Worm (Caenorhabditis elegans) whole organism, mixed stage, embryonic: Measurements from ENCODE around the gene tsp-11.

Experiments
- M03D4.4 ChIP-seq: sonication (generic microtip); optimal IDR thresholded peaks from 2 replicates; lab custom pipeline; 2017; ENCODE audit warnings: mild to moderate bottlenecking, missing genetic modification characterization, missing compliant biosample characterization
- bed-3 ChIP-seq: fragments of 200-800 bp; sonication (Bioruptor generic); optimal IDR thresholded peaks from 3 replicates; lab custom pipeline; 2018; ENCODE audit warnings: mild to moderate bottlenecking, missing genetic modification characterization, moderate library complexity, missing compliant biosample characterization
- blmp-1 ChIP-seq: fragments of 150-350 bp; optimal IDR thresholded peaks from 2 replicates; lab custom pipeline; 2014; ENCODE audit warnings: missing biosample characterization, missing genetic modification characterization
- ceh-39 ChIP-seq: fragments of 150-350 bp; optimal IDR thresholded peaks from 2 replicates; lab custom pipeline; 2014; ENCODE audit warnings: missing biosample characterization, missing genetic modification characterization
- ceh-43 ChIP-seq: fragments of 200-800 bp; sonication (Bioruptor generic); optimal IDR thresholded peaks from 2 replicates; lab custom pipeline; 2018; ENCODE audit warnings: mild to moderate bottlenecking, missing genetic modification characterization, moderate library complexity, missing compliant biosample characterization
- ceh-83 ChIP-seq: fragments of 200-800 bp; sonication (Bioruptor generic); optimal IDR thresholded peaks from 2 replicates; lab custom pipeline; 2018; ENCODE audit warnings: mild to moderate bottlenecking, missing genetic modification characterization, missing compliant biosample characterization
- ces-1 ChIP-seq: fragments of 150-350 bp; optimal IDR thresholded peaks from 2 replicates; lab custom pipeline; 2014; ENCODE audit warnings: missing biosample characterization, missing genetic modification reagents, missing genetic modification characterization
- cnd-1 ChIP-seq: fragments of 200-800 bp; sonication (Bioruptor generic); optimal IDR thresholded peaks from 2 replicates; lab custom pipeline; 2018; ENCODE audit warnings: mild to moderate bottlenecking, missing genetic modification characterization, missing compliant biosample characterization
- drap-1 ChIP-seq: fragments of 200-800 bp; sonication (Bioruptor generic); optimal IDR thresholded peaks from 3 replicates; lab custom pipeline; 2018; ENCODE audit warnings: mild to moderate bottlenecking, missing genetic modification characterization, missing compliant biosample characterization
- elt-3 ChIP-seq: fragments of 150-350 bp; optimal IDR thresholded peaks from 2 replicates; lab custom pipeline; 2014; ENCODE audit warnings: missing biosample characterization, missing genetic modification characterization
- ham-2 ChIP-seq: fragments of 200-800 bp; sonication (Bioruptor generic); optimal IDR thresholded peaks from 2 replicates; lab custom pipeline; 2018; ENCODE audit warnings: mild to moderate bottlenecking, missing genetic modification characterization, missing compliant biosample characterization
- hlh-1 ChIP-seq: fragments of 150-350 bp; optimal IDR thresholded peaks from 2 replicates; lab custom pipeline; 2014; ENCODE audit warnings: missing biosample characterization, missing genetic modification reagents, missing genetic modification characterization
- lin-13 ChIP-seq: fragments of 150-350 bp; optimal IDR thresholded peaks from 2 replicates; lab custom pipeline; 2014; ENCODE audit warnings: missing biosample characterization, missing genetic modification characterization
- lin-32 ChIP-seq: fragments of 200-800 bp; sonication (Bioruptor generic); optimal IDR thresholded peaks from 2 replicates; lab custom pipeline; 2018; ENCODE audit warnings: mild to moderate bottlenecking, missing genetic modification characterization, missing compliant biosample characterization
- lsy-2 ChIP-seq: fragments of 150-350 bp; optimal IDR thresholded peaks from 2 replicates; lab custom pipeline; 2014; ENCODE audit warnings: missing biosample characterization, missing genetic modification characterization
- mab-5 ChIP-seq: fragments of 150-350 bp; optimal IDR thresholded peaks from 2 replicates; lab custom pipeline; 2014; ENCODE audit warnings: missing biosample characterization, missing genetic modification characterization
- mep-1 ChIP-seq: fragments of 150-350 bp; optimal IDR thresholded peaks from 2 replicates; lab custom pipeline; 2017; ENCODE audit warnings: missing biosample characterization, missing genetic modification reagents, missing genetic modification characterization, inconsistent platforms
- mls-2 ChIP-seq: sonication (generic microtip); optimal IDR thresholded peaks from 2 replicates; lab custom pipeline; 2016; ENCODE audit warnings: mild to moderate bottlenecking, missing genetic modification characterization, moderate library complexity, missing compliant biosample characterization
- nhr-2 ChIP-seq: fragments of 150-350 bp; optimal IDR thresholded peaks from 2 replicates; lab custom pipeline; 2014; ENCODE audit warnings: missing biosample characterization, missing genetic modification characterization
- nhr-237 ChIP-seq: fragments of 150-350 bp; optimal IDR thresholded peaks from 2 replicates; lab custom pipeline; 2014; ENCODE audit warnings: missing biosample characterization, missing genetic modification characterization
- nhr-28 ChIP-seq: fragments of 150-350 bp; optimal IDR thresholded peaks from 2 replicates; lab custom pipeline; 2014; ENCODE audit warnings: missing biosample characterization, missing genetic modification characterization
- nhr-76 ChIP-seq: sonication (generic microtip); optimal IDR thresholded peaks from 2 replicates; lab custom pipeline; 2017; ENCODE audit warnings: missing biosample characterization, missing genetic modification characterization
- pha-4 ChIP-seq: fragments of 150-350 bp; optimal IDR thresholded peaks from 2 replicates; lab custom pipeline; 2018; ENCODE audit warnings: missing biosample characterization, missing genetic modification reagents, missing genetic modification characterization
- sptf-1 ChIP-seq: sonication (generic microtip); optimal IDR thresholded peaks from 2 replicates; lab custom pipeline; 2017; ENCODE audit warnings: mild to moderate bottlenecking, missing genetic modification characterization, moderate library complexity, missing compliant biosample characterization
- tbx-8 ChIP-seq: fragments of 200-800 bp; sonication (Bioruptor generic); optimal IDR thresholded peaks from 2 replicates; lab custom pipeline; 2018; ENCODE audit warnings: mild to moderate bottlenecking, missing genetic modification characterization, moderate library complexity, missing compliant biosample characterization
- unc-120 ChIP-seq: sonication (generic microtip); optimal IDR thresholded peaks from 2 replicates; lab custom pipeline; 2017; ENCODE audit warnings: missing genetic modification characterization, missing compliant biosample characterization; ENCODE audit not compliant: poor library complexity, severe bottlenecking
- unc-39 ChIP-seq: fragments of 150-350 bp; optimal IDR thresholded peaks from 2 replicates; lab custom pipeline; 2014; ENCODE audit warnings: missing biosample characterization, missing genetic modification characterization
- unc-62 ChIP-seq: fragments of 150-350 bp; optimal IDR thresholded peaks from 2 replicates; lab custom pipeline; 2014; ENCODE audit warnings: missing biosample characterization, missing genetic modification reagents, missing genetic modification characterization
- zip-8 ChIP-seq: fragments of 150-350 bp; optimal IDR thresholded peaks from 2 replicates; lab custom pipeline; 2014; ENCODE audit warnings: missing biosample characterization, missing genetic modification characterization
- ztf-11 ChIP-seq: fragments of 150-350 bp; optimal IDR thresholded peaks from 2 replicates; lab custom pipeline; 2014; ENCODE audit warnings: missing biosample characterization, missing genetic modification characterization

Gene tsp-11

DNA sequence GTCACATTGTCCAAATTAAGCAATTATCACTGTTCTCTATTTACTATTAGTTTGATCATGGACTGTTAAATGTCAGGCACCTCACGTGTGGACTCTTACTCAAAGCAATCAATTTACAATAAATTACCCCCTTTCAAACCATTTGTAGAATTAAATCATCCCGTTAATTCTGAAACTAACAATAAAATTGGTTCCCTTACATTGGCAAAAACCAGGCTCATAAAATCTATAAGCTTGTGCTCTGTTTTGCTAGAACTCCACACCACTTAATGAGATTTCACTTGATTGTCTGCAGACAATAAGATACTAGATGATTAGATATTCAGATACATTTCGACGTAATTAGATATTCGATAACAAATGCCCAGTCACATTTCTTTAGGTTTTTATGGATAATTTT, 7.1 kb downstream of the tsp-11 start:
- TF ChIP-seq cnd-1 (tag; lab: Kevin White, UChicago) (no peak), ceh-83 (no peak)

DNA sequence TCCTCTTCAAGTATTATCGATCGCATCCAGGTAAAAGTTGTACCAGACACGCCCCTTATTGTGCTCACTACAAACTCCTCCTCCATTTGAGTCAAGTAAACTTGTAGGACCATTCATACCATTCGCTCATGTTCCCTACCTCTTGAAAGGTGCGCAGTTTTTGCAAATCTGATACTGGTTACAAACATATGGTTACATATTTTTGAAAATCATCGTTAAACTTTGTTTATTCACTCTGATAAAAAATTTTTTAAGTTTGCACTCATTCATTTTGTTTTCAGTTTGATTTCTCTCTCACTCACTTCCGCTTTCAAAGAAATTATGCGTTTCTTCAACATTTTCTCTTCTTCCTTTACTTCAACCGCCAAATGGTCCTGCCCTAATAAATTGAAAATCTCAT, 8.3 kb downstream of the tsp-11 start, which contains the start of gene B0563.1:
B0563.1 (plus strand) TSS at position 301 of the 400 bp plus-strand sequence.
- TF ChIP-seq tbx-8 (GFP tag; lab: Kevin White, UChicago) (no peak), mep-1 (tag; lab: Kevin White, UChicago) (no peak), ztf-11 (no peak), nhr-76 (tag; lab: Kevin White, UChicago) (no peak), lin-13 (tag; lab: Kevin White, UChicago) (no peak)

DNA sequence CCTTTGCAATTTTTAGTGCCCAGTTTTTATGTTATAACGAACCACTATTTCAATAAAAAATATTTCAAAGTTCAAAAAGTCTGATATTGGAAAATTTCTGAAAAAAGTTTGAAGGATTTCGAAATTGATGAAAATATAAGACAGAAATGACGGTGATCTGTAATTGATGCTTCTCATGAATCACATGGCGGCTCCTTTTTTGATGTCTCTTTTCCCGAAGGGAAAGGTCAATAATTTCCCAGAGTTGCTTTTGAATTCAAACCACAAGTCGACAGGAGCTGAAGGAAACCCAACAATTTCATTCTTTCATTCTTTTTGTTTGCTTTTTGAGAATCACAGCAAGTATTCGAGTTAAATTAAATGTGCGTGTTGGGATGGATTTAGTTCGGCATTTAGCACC, 9.3 kb downstream of the tsp-11 start, which contains the start of gene B0563.18:
B0563.18 (plus strand) TSS at position 301 of the 400 bp plus-strand sequence.
- TF ChIP-seq mls-2 (tag; lab: Kevin White, UChicago) (no peak), unc-39 (tag; lab: Kevin White, UChicago) (no peak), bed-3 (GFP tag; lab: Kevin White, UChicago) (no peak), hlh-1 (tag; lab: Kevin White, UChicago) (no peak), ces-1 (GFP tag; lab: Kevin White, UChicago) (no peak), sptf-1 (tag; lab: Kevin White, UChicago) (no peak), nhr-28 (tag; lab: Kevin White, UChicago) (no peak), cnd-1 (tag; lab: Kevin White, UChicago) (no peak), lin-13 (tag; lab: Kevin White, UChicago) (no peak), M03D4.4 (tag; lab: Kevin White, UChicago) (no peak), zip-8 (tag; lab: Kevin White, UChicago) (no peak), lsy-2 (tag; lab: Kevin White, UChicago) (no peak), ceh-43 (GFP tag; lab: Kevin White, UChicago) (no peak), drap-1 (GFP tag; lab: Kevin White, UChicago) (no peak), nhr-2 (tag; lab: Kevin White, UChicago) (no peak)
- TF ChIP-seq, all 35 proteins: peak for 0

DNA sequence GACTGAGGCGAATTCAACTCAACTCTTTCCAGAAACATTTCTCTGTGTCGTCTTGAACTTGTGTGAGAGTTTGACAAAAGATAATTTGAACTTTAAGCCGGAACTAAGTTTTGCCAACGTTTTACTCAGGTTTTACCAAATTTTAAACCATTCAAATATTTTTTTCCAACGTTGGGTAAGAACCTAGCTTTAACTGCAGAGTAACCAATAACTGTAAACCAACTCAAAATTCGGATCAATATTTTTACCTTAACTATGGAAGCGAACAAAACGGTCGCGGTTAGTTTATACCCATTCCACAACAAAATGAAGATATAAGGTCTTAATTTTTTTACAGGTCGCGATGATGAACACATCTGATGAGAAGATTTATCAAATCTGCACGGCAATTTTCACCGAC, 9.8 kb downstream of the tsp-11 start:
- TF ChIP-seq nhr-76 (tag; lab: Kevin White, UChicago) = no peak
- no peak for TF ChIP-seq ces-1 (GFP tag; lab: Kevin White, UChicago)
- TF ChIP-seq nhr-28 (tag; lab: Kevin White, UChicago) = no peak
- no peak for TF ChIP-seq sptf-1 (tag; lab: Kevin White, UChicago)
- TF ChIP-seq unc-62 = no peak
- TF ChIP-seq ham-2 (GFP tag; lab: Kevin White, UChicago) = no peak
- no peak for TF ChIP-seq unc-120
- TF ChIP-seq cnd-1 (tag; lab: Kevin White, UChicago) = no peak
- no peak for TF ChIP-seq ceh-39 (tag; lab: Kevin White, UChicago)
- TF ChIP-seq pha-4 (tag; lab: Kevin White, UChicago) = no peak
- no peak for TF ChIP-seq M03D4.4 (tag; lab: Kevin White, UChicago)
- no peak for TF ChIP-seq nhr-237 (tag; lab: Kevin White, UChicago)
- no peak for TF ChIP-seq bed-3 (GFP tag; lab: Kevin White, UChicago)
- TF ChIP-seq mab-5 (tag; lab: Kevin White, UChicago) = no peak
- no peak for TF ChIP-seq elt-3 (tag; lab: Kevin White, UChicago)
- TF ChIP-seq lsy-2 (tag; lab: Kevin White, UChicago) = no peak
- TF ChIP-seq mls-2 (tag; lab: Kevin White, UChicago) = no peak
- no peak for TF ChIP-seq blmp-1 (tag; lab: Kevin White, UChicago)
- TF ChIP-seq zip-8 (tag; lab: Kevin White, UChicago) = no peak

DNA sequence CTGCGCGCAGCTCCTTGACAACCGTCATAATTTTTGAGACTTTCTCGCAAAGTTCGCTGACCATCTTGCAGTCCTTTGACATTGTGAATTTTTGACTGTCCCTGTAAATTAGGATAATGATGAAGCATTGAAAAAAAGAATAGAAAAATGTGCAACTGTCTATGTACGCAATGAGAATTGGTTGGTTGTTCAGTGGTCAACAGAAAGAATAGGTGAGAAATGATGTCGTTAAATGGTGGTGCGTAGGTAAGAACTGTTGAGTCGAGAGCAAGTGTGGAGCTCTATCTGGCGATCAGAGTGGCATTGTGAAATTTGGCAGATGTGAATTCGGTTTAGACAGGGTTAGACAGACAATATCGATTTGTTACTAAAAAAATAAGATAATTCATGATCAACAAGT, 11.4 kb downstream of the tsp-11 start, which contains the start of gene B0563.8:
B0563.8 (minus strand) TSS at position 101 of the 400 bp plus-strand sequence.
- no peak for TF ChIP-seq lin-32 (GFP tag; lab: Kevin White, UChicago)
- no peak for TF ChIP-seq elt-3 (tag; lab: Kevin White, UChicago)
- TF ChIP-seq mls-2 (tag; lab: Kevin White, UChicago) = no peak
- TF ChIP-seq lsy-2 (tag; lab: Kevin White, UChicago) = no peak
